Worm (Caenorhabditis elegans): ENCODE data around the gene lgc-48.

The lgc-48 gene

DNA sequence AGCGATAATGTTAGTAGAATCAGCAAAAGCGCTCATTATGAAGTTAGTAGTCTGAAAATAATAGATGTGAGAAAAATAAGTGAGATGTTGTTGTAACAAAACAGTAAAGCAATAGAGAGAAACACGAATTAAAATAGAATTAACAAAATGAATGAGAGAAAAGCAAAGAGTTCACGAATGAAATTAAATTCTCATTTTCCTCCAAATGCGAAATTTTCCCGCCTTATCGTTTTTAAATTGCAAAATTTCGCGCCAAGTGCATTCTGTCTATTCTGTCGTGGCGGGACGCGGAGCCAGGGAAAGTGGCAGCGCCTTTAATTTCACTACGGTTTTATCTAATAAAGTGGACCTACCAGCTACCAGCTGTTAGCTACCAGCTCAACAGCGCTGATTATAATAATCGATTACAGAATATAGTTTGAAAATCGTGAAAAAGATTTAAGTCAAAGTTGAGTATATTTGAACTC is 27.8 kb upstream of the lgc-48 start, which contains the start of gene nasp-2:
TSS of gene nasp-2 (minus strand) at position 51 of the 467 bp plus-strand sequence.
- no peak for TF ChIP-seq ceh-9 (tag; optimal IDR thresholded peaks at IDR 0.05)
- peak; percentile 20 for TF ChIP-seq elt-2 (tag; optimal IDR thresholded peaks at IDR 0.05)
- peak; percentile 44 for TF ChIP-seq lin-15B (tag; optimal IDR thresholded peaks at IDR 0.05)
- no peak for TF ChIP-seq nhr-11 (tag; optimal IDR thresholded peaks at IDR 0.05)
- no peak for TF ChIP-seq lin-39 (tag; optimal IDR thresholded peaks at IDR 0.05)
- TF ChIP-seq zag-1 (tag; optimal IDR thresholded peaks at IDR 0.05): no peak
- no peak for TF ChIP-seq skn-1 (tag; optimal IDR thresholded peaks at IDR 0.05)
- no peak for TF ChIP-seq mdl-1 (tag; optimal IDR thresholded peaks at IDR 0.05)
- no peak for TF ChIP-seq hmg-11 (tag; optimal IDR thresholded peaks at IDR 0.05)
- peak; percentile 37 for TF ChIP-seq pha-4 (tag; optimal IDR thresholded peaks at IDR 0.05)
- TF ChIP-seq ceh-28 (tag; optimal IDR thresholded peaks at IDR 0.05): no peak
- no peak for TF ChIP-seq nhr-67 (tag; optimal IDR thresholded peaks at IDR 0.05)
- TF ChIP-seq daf-12 (tag; optimal IDR thresholded peaks at IDR 0.05): no peak
- TF ChIP-seq ZK546.5 (tag; optimal IDR thresholded peaks at IDR 0.05): no peak
- no peak for TF ChIP-seq fkh-10 (GFP tag; optimal IDR thresholded peaks at IDR 0.05)
- no peak for TF ChIP-seq nhr-77 (tag; optimal IDR thresholded peaks at IDR 0.05)
- no peak for TF ChIP-seq pqm-1 (tag; optimal IDR thresholded peaks at IDR 0.05)
- TF ChIP-seq nfya-1 (tag; optimal IDR thresholded peaks at IDR 0.05; ENCODE audit: insufficient read depth): no peak
- TF ChIP-seq jun-1 (tag; optimal IDR thresholded peaks at IDR 0.05): no peak
- no peak for TF ChIP-seq R02D3.7 (tag; optimal IDR thresholded peaks at IDR 0.05)
- TF ChIP-seq nhr-43 (tag; optimal IDR thresholded peaks at IDR 0.05; ENCODE audit: poor library complexity, severe bottlenecking): peak; percentile 3
- no peak for TF ChIP-seq ztf-11 (tag; optimal IDR thresholded peaks at IDR 0.05)

DNA sequence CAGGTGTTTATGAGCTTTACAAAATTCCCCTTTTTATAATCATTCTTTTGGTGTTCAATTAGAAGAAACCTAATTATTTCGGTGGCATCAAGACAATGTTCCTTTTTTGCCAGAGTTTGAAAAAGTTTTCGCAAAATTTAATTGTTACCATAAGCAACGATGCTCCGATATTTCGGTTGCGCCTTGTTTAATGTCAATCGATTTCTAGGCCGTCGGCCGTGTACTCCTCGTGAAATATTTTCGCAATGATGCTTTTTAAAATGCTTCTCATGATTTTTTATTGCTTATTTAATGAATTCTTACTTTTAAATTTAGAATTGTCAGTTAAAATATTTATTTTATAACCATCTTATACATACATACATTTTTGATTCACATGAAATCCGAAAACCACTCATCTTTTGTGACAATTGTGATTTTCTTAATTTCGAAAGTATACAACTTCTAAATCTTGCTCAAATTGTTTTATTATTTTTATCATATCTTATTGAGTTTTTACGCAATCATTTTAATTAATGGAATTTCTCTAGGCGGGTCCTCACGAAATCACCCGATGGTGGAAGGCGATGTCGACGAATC is 26.9 kb upstream of the lgc-48 start, which contains the start of gene C50B6.3:
TSS of gene C50B6.3 (plus strand) at position 529 of the 579 bp plus-strand sequence.
- TF ChIP-seq pqm-1 (tag; optimal IDR thresholded peaks at IDR 0.05): peak; percentile 19
- peak; percentile 29 for TF ChIP-seq ceh-82 (tag; optimal IDR thresholded peaks at IDR 0.05)
- no peak for TF ChIP-seq nhr-28 (tag; optimal IDR thresholded peaks at IDR 0.05)
- TF ChIP-seq hmg-11 (tag; optimal IDR thresholded peaks at IDR 0.05): peak; percentile 28
- peak; percentile 53 for TF ChIP-seq ceh-28 (tag; optimal IDR thresholded peaks at IDR 0.05)
- TF ChIP-seq ceh-16 (tag; optimal IDR thresholded peaks at IDR 0.05): no peak
- peak; percentile 82 for TF ChIP-seq lsy-12 (tag; optimal IDR thresholded peaks at IDR 0.05)
- no peak for TF ChIP-seq ceh-9 (tag; optimal IDR thresholded peaks at IDR 0.05)
- TF ChIP-seq lin-15B (tag; optimal IDR thresholded peaks at IDR 0.05): peak; percentile 94
- TF ChIP-seq jun-1 (tag; optimal IDR thresholded peaks at IDR 0.05): peak; percentile 52
- TF ChIP-seq nfya-1 (tag; optimal IDR thresholded peaks at IDR 0.05; ENCODE audit: insufficient read depth): peak; percentile 78
- TF ChIP-seq pha-4 (tag; optimal IDR thresholded peaks at IDR 0.05): peak; percentile 83
- peak; percentile 75 for TF ChIP-seq lin-39 (tag; optimal IDR thresholded peaks at IDR 0.05)
- peak; percentile 2 for TF ChIP-seq skn-1 (tag; optimal IDR thresholded peaks at IDR 0.05)
- TF ChIP-seq tbx-2 (tag; optimal IDR thresholded peaks at IDR 0.05): peak; percentile 4
- TF ChIP-seq nhr-43 (tag; optimal IDR thresholded peaks at IDR 0.05; ENCODE audit: poor library complexity, severe bottlenecking): peak; percentile 94
- peak; percentile 63 for TF ChIP-seq nhr-25 (tag; optimal IDR thresholded peaks at IDR 0.05)
- no peak for TF ChIP-seq unc-39 (tag; optimal IDR thresholded peaks at IDR 0.05)
- TF ChIP-seq egl-5 (tag; optimal IDR thresholded peaks at IDR 0.05): peak; percentile 68
- TF ChIP-seq elt-1 (tag; optimal IDR thresholded peaks at IDR 0.05): peak; percentile 42
- TF ChIP-seq R02D3.7 (tag; optimal IDR thresholded peaks at IDR 0.05): peak; percentile 35
- peak; percentile 14 for TF ChIP-seq elt-2 (tag; optimal IDR thresholded peaks at IDR 0.05)
- TF ChIP-seq nhr-23 (tag; optimal IDR thresholded peaks at IDR 0.05): peak; percentile 90
- TF ChIP-seq zag-1 (tag; optimal IDR thresholded peaks at IDR 0.05): no peak

DNA sequence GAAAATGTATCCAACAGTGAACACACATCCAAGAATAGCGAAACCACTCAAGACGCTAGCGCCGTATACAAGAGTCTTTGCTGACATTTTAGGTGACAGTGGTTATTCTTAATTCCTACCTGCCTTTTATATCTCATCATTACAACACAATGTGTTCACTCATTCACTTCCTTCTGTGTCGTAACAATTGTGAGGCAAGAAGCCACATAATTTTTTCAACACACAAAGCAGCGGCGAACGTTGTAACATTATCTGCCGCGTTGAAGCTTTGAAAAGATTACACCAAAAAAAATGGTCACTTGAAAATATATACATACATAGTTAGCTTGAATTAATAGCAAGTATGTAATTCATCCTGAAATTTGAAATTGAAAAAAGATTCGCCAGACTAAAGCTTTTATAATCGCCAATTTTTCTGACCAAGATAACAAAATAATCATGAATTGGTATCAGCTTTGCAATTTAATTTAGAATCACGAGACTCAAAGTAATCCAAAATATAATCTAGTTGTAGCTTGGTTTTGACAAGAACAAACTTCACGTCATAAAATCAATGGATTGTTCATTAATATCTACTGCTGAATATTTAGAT is 22.0 kb upstream of the lgc-48 start, which contains the start of the genes col-161 and srh-18:
TSS of gene col-161 (minus strand) at position 101 of the 592 bp plus-strand sequence.
TSS of gene srh-18 (plus strand) at position 542 of the 592 bp plus-strand sequence.
- TF ChIP-seq lin-15B (tag; optimal IDR thresholded peaks at IDR 0.05): no peak
- TF ChIP-seq nhr-25 (tag; optimal IDR thresholded peaks at IDR 0.05): peak; percentile 10

DNA sequence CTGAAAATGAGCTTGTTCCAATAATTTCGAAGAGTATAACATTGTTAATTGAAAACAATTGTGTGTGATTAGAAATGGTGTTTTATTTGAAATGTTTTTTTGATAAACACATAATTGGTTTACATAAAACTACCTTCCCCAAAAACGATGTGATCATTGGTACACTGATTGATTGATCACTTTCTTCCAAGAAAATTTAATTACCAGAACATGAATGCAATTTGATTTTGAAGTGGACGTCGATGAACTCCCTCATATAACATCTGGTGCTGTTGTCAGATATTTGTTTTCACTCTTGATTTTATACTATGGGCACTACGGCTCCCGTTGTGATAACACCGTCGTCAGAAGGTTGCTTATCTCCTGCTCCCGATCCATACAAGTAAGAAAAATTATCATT is 19.4 kb upstream of the lgc-48 start, which contains the start of gene srh-15:
TSS of gene srh-15 (plus strand) at position 301 of the 400 bp plus-strand sequence.
- no peak for TF ChIP-seq nhr-76 (tag; optimal IDR thresholded peaks at IDR 0.05)
- no peak for TF ChIP-seq nhr-67 (tag; optimal IDR thresholded peaks at IDR 0.05)
- TF ChIP-seq ceh-16 (tag; optimal IDR thresholded peaks at IDR 0.05): no peak
- TF ChIP-seq ceh-9 (tag; optimal IDR thresholded peaks at IDR 0.05): no peak
- no peak for TF ChIP-seq hmg-11 (tag; optimal IDR thresholded peaks at IDR 0.05)
- TF ChIP-seq nfya-1 (tag; optimal IDR thresholded peaks at IDR 0.05; ENCODE audit: insufficient read depth): no peak
- no peak for TF ChIP-seq jun-1 (tag; optimal IDR thresholded peaks at IDR 0.05)

Measured in whole organism, L3 larva.